Worm (Caenorhabditis elegans): ENCODE measurements around the gene acer-1.

Gene acer-1

ce11 chrII:6926488-6926887, 36.3 kb upstream of the acer-1 start (continued):
- TF ChIP-seq tag-97 (GFP tag; IDR thresholded peaks at IDR 0.05) (no peak), unc-62 (GFP tag; optimal IDR thresholded peaks at IDR 0.05 in 1 of 2) (no peak), unc-62 (tag; optimal IDR thresholded peaks at IDR 0.05) (no peak), mxl-3 (GFP tag; optimal IDR thresholded peaks at IDR 0.05) (peak; percentile 78), ama-1 (optimal IDR thresholded peaks at IDR 0.05) (no peak), aha-1 (tag) (peak; percentile 52), tra-1 (GFP tag; IDR thresholded peaks at IDR 0.05) (peak; percentile 82), zip-11 (GFP tag; IDR thresholded peaks at IDR 0.05) (no peak), F49E8.2 (tag; optimal IDR thresholded peaks at IDR 0.05; ENCODE audit: borderline replicate concordance) (no peak)

ce11 chrII:6926054-6926453, 35.9 kb upstream of the acer-1 start:
- peak; percentile 81 for TF ChIP-seq madf-9 (GFP tag; conservative IDR thresholded peaks at IDR 0.05)
- TF ChIP-seq ama-1 (optimal IDR thresholded peaks at IDR 0.05) = no peak

- TF ChIP-seq lin-39 (tag; optimal IDR thresholded peaks at IDR 0.05) (no peak), hlh-30 (tag; optimal IDR thresholded peaks at IDR 0.05; ENCODE audit: insufficient read depth) (no peak), madf-5 (GFP tag; IDR thresholded peaks at IDR 0.05) (no peak), saeg-2 (GFP tag; IDR thresholded peaks at IDR 0.05) (no peak), ceh-44 (GFP tag; IDR thresholded peaks at IDR 0.05) (no peak), ceh-20 (GFP tag; IDR thresholded peaks at IDR 0.05) (no peak), lin-38 (GFP tag; IDR thresholded peaks at IDR 0.05) (no peak), T20F7.1 (GFP tag; optimal IDR thresholded peaks at IDR 0.05) (no peak), snpc-4 (tag; optimal IDR thresholded peaks at IDR 0.05) (no peak), nhr-10 (tag; optimal IDR thresholded peaks at IDR 0.05) (no peak), set-16 (GFP tag; IDR thresholded peaks at IDR 0.05) (no peak), ceh-32 (tag; optimal IDR thresholded peaks at IDR 0.05; ENCODE audit: poor library complexity) (no peak), ceh-82 (tag; optimal IDR thresholded peaks at IDR 0.05) (no peak), mdt-29 (GFP tag; IDR thresholded peaks at IDR 0.05) (no peak), nhr-6 (tag; optimal IDR thresholded peaks at IDR 0.05) (no peak), hif-1 (tag; optimal IDR thresholded peaks at IDR 0.05) (no peak), ctbp-1 (GFP tag; IDR thresholded peaks at IDR 0.05) (no peak)
Measured at ce11 chrII:6923792-6924191, 33.6 kb upstream of the acer-1 start.

- TF ChIP-seq nhr-77 (tag; optimal IDR thresholded peaks at IDR 0.05) (peak; percentile 27), hmg-1.1 (GFP tag; IDR thresholded peaks at IDR 0.05) (no peak), gei-8 (GFP tag; optimal IDR thresholded peaks at IDR 0.05) (no peak), php-3 (GFP tag; IDR thresholded peaks at IDR 0.05) (peak; percentile 95), ztf-11 (tag; optimal IDR thresholded peaks at IDR 0.05) (no peak), zfp-2 (tag; optimal IDR thresholded peaks at IDR 0.05) (no peak), mxl-3 (GFP tag; optimal IDR thresholded peaks at IDR 0.05) (peak; percentile 20), T26A8.4 (GFP tag; IDR thresholded peaks at IDR 0.05) (no peak), Y75B8A.6 (GFP tag; IDR thresholded peaks at IDR 0.05) (no peak), aha-1 (tag) (peak; percentile 13), nhr-25 (tag; optimal IDR thresholded peaks at IDR 0.05; ENCODE audit: borderline replicate concordance, insufficient read depth) (no peak), ceh-62 (tag; optimal IDR thresholded peaks at IDR 0.05) (no peak), R02D3.7 (tag; optimal IDR thresholded peaks at IDR 0.05) (no peak), dmd-6 (GFP tag; IDR thresholded peaks at IDR 0.05) (peak; percentile 30; the same call in 1 of the 2 replicates), nhr-28 (tag; optimal IDR thresholded peaks at IDR 0.05) (peak; percentile 97), nhr-102 (tag; optimal IDR thresholded peaks at IDR 0.05) (peak; percentile 31), hlh-30 (tag; optimal IDR thresholded peaks at IDR 0.05; ENCODE audit: insufficient read depth) (no peak), daf-16 (GFP tag; optimal IDR thresholded peaks at IDR 0.05) (no peak), daf-16 (tag; optimal IDR thresholded peaks at IDR 0.05) (peak; percentile 25), nhr-42 (GFP tag; IDR thresholded peaks at IDR 0.05) (no peak), hlh-11 (tag; optimal IDR thresholded peaks at IDR 0.05) (peak; percentile 68), ZK337.2 (GFP tag; IDR thresholded peaks at IDR 0.05) (no peak), arid-1 (GFP tag; conservative IDR thresholded peaks at IDR 0.05) (no peak), ama-1 (optimal IDR thresholded peaks at IDR 0.05) (no peak), ZK546.5 (tag; optimal IDR thresholded peaks at IDR 0.05) (no peak)
Measured at ce11 chrII:6919363-6919851, 29.2 kb upstream of the acer-1 start, which contains the start of gene B0252.1. B0252.1 (plus strand) TSS chrII:6919680.

Data from whole organism, L4 larva.